Fruit fly (Drosophila melanogaster) whole organism, prepupa: Measurements from ENCODE around the gene CG4020.

Experiments
- Blimp-1 ChIP-seq: fragments of 200-800 bp; sonication (Bioruptor generic); optimal IDR thresholded peaks from 3 replicates; lab custom pipeline; 2017; ENCODE audit warnings: missing biosample characterization, missing genetic modification characterization, mild to moderate bottlenecking, moderate library complexity, missing genetic modification reagents
- CG10631 ChIP-seq: fragments of 200-800 bp; sonication (Bioruptor generic); optimal IDR thresholded peaks from 2 replicates; lab custom pipeline; 2016; ENCODE audit warnings: missing biosample characterization, missing genetic modification characterization
- CG10669 ChIP-seq: fragments of 200-800 bp; sonication (Bioruptor generic); optimal IDR thresholded peaks from 3 replicates; lab custom pipeline; 2018; ENCODE audit warnings: missing biosample characterization, mild to moderate bottlenecking, missing genetic modification characterization, moderate library complexity
- CG11762 ChIP-seq: fragments of 200-800 bp; sonication (Bioruptor generic); optimal IDR thresholded peaks from 3 replicates; lab custom pipeline; 2016; ENCODE audit warnings: missing biosample characterization, missing genetic modification characterization; ENCODE audit not compliant: insufficient read depth
- CG11902 ChIP-seq: fragments of 200-800 bp; sonication (Bioruptor generic); optimal IDR thresholded peaks from 3 replicates; lab custom pipeline; 2016; ENCODE audit warnings: missing biosample characterization, missing genetic modification characterization
- CG15336 ChIP-seq: fragments of 200-800 bp; sonication (Bioruptor generic); IDR thresholded peaks from 2 replicates; pipeline ENCODE4 v1.3.6; 2022; ENCODE audit warnings: missing biosample characterization, missing genetic modification characterization
- CG1621 ChIP-seq: fragments of 200-800 bp; sonication (Bioruptor generic); optimal IDR thresholded peaks from 3 replicates; lab custom pipeline; 2018; ENCODE audit warnings: missing biosample characterization, mild to moderate bottlenecking, missing genetic modification characterization
- CG16779 ChIP-seq: fragments of 200-800 bp; sonication (Bioruptor generic); optimal IDR thresholded peaks from 3 replicates; lab custom pipeline; 2017; ENCODE audit warnings: missing biosample characterization, mild to moderate bottlenecking, missing genetic modification characterization
- CG31627 ChIP-seq: fragments of 200-800 bp; sonication (Bioruptor generic); optimal IDR thresholded peaks from 3 replicates; lab custom pipeline; 2016; ENCODE audit warnings: missing biosample characterization, missing genetic modification characterization
- CG32006 ChIP-seq: fragments of 200-800 bp; sonication (Bioruptor generic); optimal IDR thresholded peaks from 3 replicates; lab custom pipeline; 2017; ENCODE audit warnings: missing biosample characterization, mild to moderate bottlenecking, missing genetic modification characterization
- CG34406 ChIP-seq: fragments of 200-800 bp; sonication (Bioruptor generic); optimal IDR thresholded peaks from 3 replicates; lab custom pipeline; 2016; ENCODE audit warnings: missing biosample characterization, missing genetic modification characterization
- CG4318 ChIP-seq: fragments of 200-800 bp; sonication (Bioruptor generic); optimal IDR thresholded peaks from 3 replicates; lab custom pipeline; 2017; ENCODE audit warnings: missing biosample characterization, mild to moderate bottlenecking, missing genetic modification characterization
- CG6163 ChIP-seq: fragments of 200-800 bp; sonication (Bioruptor generic); IDR thresholded peaks from 3 replicates; pipeline ENCODE4 v1.3.6; 2022; ENCODE audit warnings: missing biosample characterization, missing genetic modification characterization
- CG6276 ChIP-seq: fragments of 200-800 bp; sonication (Bioruptor generic); optimal IDR thresholded peaks from 2 replicates; lab custom pipeline; 2017; ENCODE audit warnings: missing biosample characterization, mild to moderate bottlenecking, missing genetic modification characterization
- CG6808 ChIP-seq: fragments of 200-800 bp; sonication (Bioruptor generic); optimal IDR thresholded peaks from 3 replicates; lab custom pipeline; 2017; ENCODE audit warnings: missing biosample characterization, missing genetic modification characterization, mild to moderate bottlenecking, moderate library complexity, missing genetic modification reagents
- CG7368 ChIP-seq: fragments of 200-800 bp; sonication (Bioruptor generic); optimal IDR thresholded peaks from 3 replicates; lab custom pipeline; 2016; ENCODE audit warnings: missing biosample characterization, missing genetic modification characterization
- CG8119 ChIP-seq: fragments of 200-800 bp; sonication (Bioruptor generic); IDR thresholded peaks from 3 replicates; pipeline ENCODE4 v1.3.6; 2022; ENCODE audit warnings: missing biosample characterization, missing genetic modification characterization
- CG8319 ChIP-seq: fragments of 200-800 bp; sonication (Bioruptor generic); optimal IDR thresholded peaks from 3 replicates; lab custom pipeline; 2016; ENCODE audit warnings: missing biosample characterization, missing genetic modification characterization
- CG9139 ChIP-seq: fragments of 200-800 bp; sonication (Bioruptor generic); optimal IDR thresholded peaks from 3 replicates; lab custom pipeline; 2017; ENCODE audit warnings: missing biosample characterization, mild to moderate bottlenecking, missing genetic modification characterization
- Eip75B ChIP-seq: fragments of 200-800 bp; sonication (Bioruptor generic); optimal IDR thresholded peaks from 3 replicates; lab custom pipeline; 2016; ENCODE audit warnings: missing biosample characterization, missing genetic modification characterization
- Eip78C ChIP-seq: fragments of 200-800 bp; sonication (Bioruptor generic); peaks from one replicate; lab custom pipeline; 2016; ENCODE audit warnings: missing biosample characterization, missing genetic modification characterization
- Eip93F ChIP-seq: fragments of 200-800 bp; sonication (Bioruptor generic); optimal IDR thresholded peaks from 2 replicates; lab custom pipeline; 2016; ENCODE audit warnings: missing biosample characterization, mild to moderate bottlenecking, missing genetic modification characterization
- Ets21C ChIP-seq: fragments of 200-800 bp; sonication (Bioruptor generic); optimal IDR thresholded peaks from 3 replicates; lab custom pipeline; 2016; ENCODE audit warnings: missing biosample characterization, missing genetic modification characterization
- Hr38 ChIP-seq: sonication (Bioruptor generic); optimal IDR thresholded peaks from 2 replicates; lab custom pipeline; 2016; ENCODE audit warnings: missing biosample characterization, missing genetic modification characterization
- Hr4 ChIP-seq: fragments of 200-800 bp; sonication (Bioruptor generic); optimal IDR thresholded peaks from 3 replicates; lab custom pipeline; 2016; ENCODE audit warnings: missing biosample characterization, missing genetic modification characterization
- Lpt ChIP-seq: fragments of 200-800 bp; sonication (Bioruptor generic); optimal IDR thresholded peaks from 3 replicates; lab custom pipeline; 2016; ENCODE audit warnings: missing biosample characterization, missing genetic modification characterization
- OdsH ChIP-seq: fragments of 200-800 bp; sonication (Bioruptor generic); optimal IDR thresholded peaks from 3 replicates; lab custom pipeline; 2016; ENCODE audit warnings: missing biosample characterization, missing genetic modification characterization
- Smox ChIP-seq: fragments of 200-800 bp; sonication (Bioruptor generic); optimal IDR thresholded peaks from 3 replicates; lab custom pipeline; 2016; ENCODE audit warnings: missing biosample characterization, missing genetic modification characterization
- Sox102F ChIP-seq: fragments of 200-800 bp; sonication (Bioruptor generic); optimal IDR thresholded peaks from 2 replicates; lab custom pipeline; 2016; ENCODE audit warnings: missing biosample characterization, mild to moderate bottlenecking, missing genetic modification characterization
- Sox14 ChIP-seq: fragments of 200-800 bp; sonication (Bioruptor generic); optimal IDR thresholded peaks from 3 replicates; lab custom pipeline; 2016; ENCODE audit warnings: missing biosample characterization, missing genetic modification characterization
- Sox15 ChIP-seq: fragments of 200-800 bp; sonication (Bioruptor generic); optimal IDR thresholded peaks from 3 replicates; lab custom pipeline; 2016; ENCODE audit warnings: missing biosample characterization, missing genetic modification characterization
- achi ChIP-seq: fragments of 200-800 bp; sonication (Bioruptor generic); optimal IDR thresholded peaks from 3 replicates; lab custom pipeline; 2016; ENCODE audit warnings: missing biosample characterization, missing genetic modification characterization
- acj6 ChIP-seq: fragments of 200-800 bp; sonication (Bioruptor generic); optimal IDR thresholded peaks from 3 replicates; lab custom pipeline; 2016; ENCODE audit warnings: missing biosample characterization, missing genetic modification characterization
- cyc ChIP-seq: fragments of 200-800 bp; sonication (Bioruptor generic); optimal IDR thresholded peaks from 3 replicates; lab custom pipeline; 2016; ENCODE audit warnings: missing biosample characterization, missing genetic modification characterization
- dac ChIP-seq: fragments of 200-800 bp; sonication (Bioruptor generic); optimal IDR thresholded peaks from 2 replicates; lab custom pipeline; 2017; ENCODE audit warnings: missing biosample characterization, mild to moderate bottlenecking, missing genetic modification characterization
- dsx ChIP-seq: fragments of 200-800 bp; optimal IDR thresholded peaks from 3 replicates; lab custom pipeline; 2019; ENCODE audit warnings: missing biosample characterization, mild to moderate bottlenecking, missing genetic modification characterization, moderate library complexity; ENCODE audit not compliant: poor library complexity, severe bottlenecking
- esn ChIP-seq: fragments of 200-800 bp; sonication (Bioruptor generic); optimal IDR thresholded peaks from 2 replicates; lab custom pipeline; 2016; ENCODE audit warnings: missing biosample characterization, mild to moderate bottlenecking, missing genetic modification characterization, moderate library complexity
- fd59A ChIP-seq: fragments of 200-800 bp; sonication (Bioruptor generic); optimal IDR thresholded peaks from 2 replicates; lab custom pipeline; 2017; ENCODE audit warnings: missing biosample characterization, mild to moderate bottlenecking, missing genetic modification characterization, missing genetic modification reagents
- fd85E ChIP-seq: fragments of 200-800 bp; sonication (Bioruptor generic); optimal IDR thresholded peaks from 3 replicates; lab custom pipeline; 2016; ENCODE audit warnings: missing biosample characterization, missing genetic modification characterization
- fkh ChIP-seq: fragments of 200-800 bp; sonication (Bioruptor generic); optimal IDR thresholded peaks from 3 replicates; lab custom pipeline; 2017; ENCODE audit warnings: missing biosample characterization, mild to moderate bottlenecking, missing genetic modification characterization, moderate library complexity
- net ChIP-seq: fragments of 200-800 bp; sonication (Bioruptor generic); optimal IDR thresholded peaks from 3 replicates; lab custom pipeline; 2016; ENCODE audit warnings: missing biosample characterization, missing genetic modification characterization
- pdm3 ChIP-seq: fragments of 200-800 bp; sonication (Bioruptor generic); optimal IDR thresholded peaks from 3 replicates; lab custom pipeline; 2016; ENCODE audit warnings: missing biosample characterization, missing genetic modification characterization
- salr ChIP-seq, 2 experiments: fragments of 200-800 bp; sonication (Bioruptor generic); optimal IDR thresholded peaks; 3 replicates each; lab custom pipeline; 2016 to 2018; ENCODE audit warnings: missing biosample characterization in 2 of 2, missing genetic modification characterization in 2 of 2, mild to moderate bottlenecking in 1 of 2
- spab ChIP-seq: fragments of 200-800 bp; sonication (Bioruptor generic); optimal IDR thresholded peaks from 2 replicates; lab custom pipeline; 2017; ENCODE audit warnings: missing biosample characterization, mild to moderate bottlenecking, missing genetic modification characterization, missing genetic modification reagents
- ss ChIP-seq, 2 experiments: fragments of 200-800 bp; sonication (Bioruptor generic); optimal IDR thresholded peaks; 2 replicates in 1 of 2; 3 replicates in 1 of 2; lab custom pipeline; 2017 to 2018; ENCODE audit warnings: mild to moderate bottlenecking in 2 of 2, missing biosample characterization in 2 of 2, missing genetic modification characterization in 2 of 2, moderate library complexity in 1 of 2
- svp ChIP-seq: fragments of 200-800 bp; sonication (Bioruptor generic); peaks from one replicate; lab custom pipeline; 2016; ENCODE audit warnings: missing biosample characterization, missing genetic modification characterization
- topi ChIP-seq: fragments of 200-800 bp; sonication (Bioruptor generic); optimal IDR thresholded peaks from 3 replicates; lab custom pipeline; 2016; ENCODE audit warnings: missing biosample characterization, missing genetic modification characterization
- vri ChIP-seq: fragments of 200-800 bp; sonication (Bioruptor generic); optimal IDR thresholded peaks from 3 replicates; lab custom pipeline; 2016; ENCODE audit warnings: missing biosample characterization, mild to moderate bottlenecking, missing genetic modification characterization

Gene CG4020

dm6 chrX:5876584-5876983, 29.0 kb upstream of the CG4020 start, which contains the start of gene mof:
Gene mof (minus strand): TSS chrX:5876853.
- no peak for TF ChIP-seq Ets21C (GFP tag; lab: Kevin White, UChicago)
- no peak for TF ChIP-seq Smox (GFP tag; lab: Kevin White, UChicago)
- no peak for TF ChIP-seq CG7368 (GFP tag; lab: Kevin White, UChicago)
- no peak for TF ChIP-seq pdm3 (GFP tag; lab: Kevin White, UChicago)
- no peak for TF ChIP-seq CG6163 (GFP tag; lab: Robert Waterston, UW)
- no peak for TF ChIP-seq esn (GFP tag; lab: Kevin White, UChicago)
- TF ChIP-seq Eip78C (GFP tag; lab: Kevin White, UChicago) = peak; percentile 13
- no peak for TF ChIP-seq Eip93F (GFP tag; lab: Kevin White, UChicago)
- no peak for TF ChIP-seq CG8119
- peak; percentile 90 for TF ChIP-seq CG1621 (tag; lab: Kevin White, UChicago)
- TF ChIP-seq CG9139 (GFP tag; lab: Kevin White, UChicago) = no peak
- TF ChIP-seq OdsH (GFP tag; lab: Kevin White, UChicago) = no peak

dm6 chrX:5879543-5879943, 26.0 kb upstream of the CG4020 start, which contains the start of the genes Usp30 and CG16721:
Gene Usp30 (minus strand): TSS chrX:5879787.
Gene CG16721 (plus strand): TSS chrX:5879869.
- TF ChIP-seq Smox (GFP tag; lab: Kevin White, UChicago) (no peak), CG34406 (peak; percentile 10), Hr4 (GFP tag; lab: Kevin White, UChicago) (peak; percentile 10), dac (GFP tag; lab: Kevin White, UChicago) (no peak), CG16779 (tag; lab: Kevin White, UChicago) (no peak), topi (GFP tag; lab: Kevin White, UChicago) (peak; percentile 65), fd85E (GFP tag; lab: Kevin White, UChicago) (peak; percentile 30), salr (GFP tag; optimal IDR thresholded peaks at IDR 0.05; lab: Kevin White, UChicago) (no peak), CG1621 (tag; lab: Kevin White, UChicago) (peak; percentile 51), acj6 (GFP tag; lab: Kevin White, UChicago) (peak; percentile 33), dsx (peak; percentile 77), Eip75B (no peak), cyc (peak; percentile 61), Eip78C (GFP tag; lab: Kevin White, UChicago) (peak; percentile 67), CG6276 (no peak), ss (GFP tag; optimal IDR thresholded peaks at IDR 0.05; lab: Kevin White, UChicago) (no peak), CG6163 (GFP tag; lab: Robert Waterston, UW) (peak; percentile 61; the same call in 2 of the 3 replicates), CG8119 (no peak), CG10631 (GFP tag; lab: Kevin White, UChicago) (peak; percentile 37), Lpt (GFP tag; lab: Kevin White, UChicago) (no peak), achi (GFP tag; lab: Kevin White, UChicago) (peak; percentile 53), fkh (GFP tag; lab: Kevin White, UChicago) (no peak), CG8319 (GFP tag; lab: Kevin White, UChicago) (peak; percentile 4), net (GFP tag; lab: Kevin White, UChicago) (no peak), Blimp-1 (no peak), CG15336 (no peak), svp (GFP tag; lab: Kevin White, UChicago) (no peak), spab (no peak), vri (GFP tag; lab: Kevin White, UChicago) (no peak), esn (GFP tag; lab: Kevin White, UChicago) (peak; percentile 69), CG10669 (no peak), CG11902 (GFP tag; lab: Kevin White, UChicago) (no peak), pdm3 (GFP tag; lab: Kevin White, UChicago) (no peak), Sox102F (GFP tag; lab: Kevin White, UChicago) (no peak), Hr38 (GFP tag; lab: Kevin White, UChicago) (no peak), Sox14 (peak; percentile 69), CG9139 (GFP tag; lab: Kevin White, UChicago) (no peak), Ets21C (GFP tag; lab: Kevin White, UChicago) (peak; percentile 34), CG4318 (GFP tag; lab: Kevin White, UChicago) (no peak), CG6808 (GFP tag; lab: Kevin White, UChicago) (no peak), CG31627 (peak; percentile 57), fd59A (GFP tag; lab: Kevin White, UChicago) (peak; percentile 20), CG32006 (GFP tag; lab: Kevin White, UChicago) (no peak), CG11762 (GFP tag; lab: Kevin White, UChicago) (peak; percentile 23), Sox15 (no peak)
